Fruit fly (Drosophila melanogaster): Measurements from ENCODE around the gene Mat89Ba.

Gene Mat89Ba

dm6 chr3R:16224415-16225165, 47.6 kb downstream of the Mat89Ba start (continued):
- TF ChIP-seq CG6808 (GFP tag; optimal IDR thresholded peaks at IDR 0.05) (peak; percentile 97), CG3032 (tag; optimal IDR thresholded peaks at IDR 0.05) (peak; percentile 98), spab (GFP tag; optimal IDR thresholded peaks at IDR 0.05) (peak; percentile 97), fkh (GFP tag; optimal IDR thresholded peaks at IDR 0.05) (peak; percentile 78), Hr4 (GFP tag; optimal IDR thresholded peaks at IDR 0.05) (peak; percentile 98), Sox102F (GFP tag; optimal IDR thresholded peaks at IDR 0.05) (peak; percentile 83), topi (GFP tag; optimal IDR thresholded peaks at IDR 0.05) (peak; percentile 91), CG8632 (GFP tag; optimal IDR thresholded peaks at IDR 0.05) (peak; percentile 94), CG8319 (GFP tag; optimal IDR thresholded peaks at IDR 0.05) (peak; percentile 84), ss (GFP tag; optimal IDR thresholded peaks at IDR 0.05) (peak; percentile 97 to 98), Eip93F (GFP tag; optimal IDR thresholded peaks at IDR 0.05) (no peak), dac (GFP tag; optimal IDR thresholded peaks at IDR 0.05) (peak; percentile 81), Sox14 (GFP tag; optimal IDR thresholded peaks at IDR 0.05) (peak; percentile 96), CG6854 (GFP tag; optimal IDR thresholded peaks at IDR 0.05) (peak; percentile 61), CG15336 (GFP tag; IDR thresholded peaks at IDR 0.05) (no peak), net (GFP tag; optimal IDR thresholded peaks at IDR 0.05) (peak; percentile 96), Sox15 (GFP tag; optimal IDR thresholded peaks at IDR 0.05) (peak; percentile 80), CG1621 (tag; optimal IDR thresholded peaks at IDR 0.05) (peak; percentile 96), Blimp-1 (GFP tag; optimal IDR thresholded peaks at IDR 0.05) (peak; percentile 51), CG7368 (GFP tag; optimal IDR thresholded peaks at IDR 0.05) (peak; percentile 90), CG10669 (GFP tag; optimal IDR thresholded peaks at IDR 0.05) (peak; percentile 98), acj6 (GFP tag; optimal IDR thresholded peaks at IDR 0.05) (peak; percentile 94), achi (GFP tag; optimal IDR thresholded peaks at IDR 0.05) (peak; percentile 96), pdm3 (GFP tag; optimal IDR thresholded peaks at IDR 0.05) (peak; percentile 97), CG8119 (GFP tag; IDR thresholded peaks at IDR 0.05) (no peak), CG6163 (GFP tag; IDR thresholded peaks at IDR 0.05) (no peak), Ets96B (tag; optimal IDR thresholded peaks at IDR 0.05) (peak; percentile 99), fd85E (GFP tag; optimal IDR thresholded peaks at IDR 0.05) (peak; percentile 93), Lpt (GFP tag; optimal IDR thresholded peaks at IDR 0.05) (peak; percentile 96), Ets21C (GFP tag; optimal IDR thresholded peaks at IDR 0.05) (peak; percentile 81)

dm6 chr3R:16223252-16224037, 48.8 kb downstream of the Mat89Ba start:
- TF ChIP-seq Hr39 (GFP tag; optimal IDR thresholded peaks at IDR 0.05) (no peak), pdm3 (GFP tag; optimal IDR thresholded peaks at IDR 0.05) (peak; percentile 62), Sox15 (GFP tag; optimal IDR thresholded peaks at IDR 0.05) (no peak), lz (GFP tag; optimal IDR thresholded peaks at IDR 0.05) (peak; percentile 3), CG3032 (tag; optimal IDR thresholded peaks at IDR 0.05) (peak; percentile 87), CG6854 (GFP tag; optimal IDR thresholded peaks at IDR 0.05) (no peak), CG6276 (GFP tag; optimal IDR thresholded peaks at IDR 0.05) (peak; percentile 78), svp (GFP tag) (peak; percentile 74), CG6808 (GFP tag; optimal IDR thresholded peaks at IDR 0.05) (peak; percentile 74), Lpt (GFP tag; optimal IDR thresholded peaks at IDR 0.05) (peak; percentile 70), CG9139 (GFP tag; optimal IDR thresholded peaks at IDR 0.05) (peak; percentile 39), Eip75B (GFP tag; optimal IDR thresholded peaks at IDR 0.05) (peak; percentile 60), CG10669 (GFP tag; optimal IDR thresholded peaks at IDR 0.05) (peak; percentile 79), Ets21C (GFP tag; optimal IDR thresholded peaks at IDR 0.05) (no peak), CG3919 (GFP tag; optimal IDR thresholded peaks at IDR 0.05) (peak; percentile 74), CG6792 (GFP tag; optimal IDR thresholded peaks at IDR 0.05) (peak; percentile 38), CG15336 (GFP tag; IDR thresholded peaks at IDR 0.05) (no peak; the same call in 1 of the 2 replicates), CG11294 (GFP tag; IDR thresholded peaks at IDR 0.05) (no peak), vri (GFP tag; optimal IDR thresholded peaks at IDR 0.05) (no peak), CG11762 (GFP tag; optimal IDR thresholded peaks at IDR 0.05; ENCODE audit: insufficient read depth) (peak; percentile 82), topi (GFP tag; optimal IDR thresholded peaks at IDR 0.05) (peak; percentile 48), Hr38 (GFP tag; optimal IDR thresholded peaks at IDR 0.05) (no peak), achi (GFP tag; optimal IDR thresholded peaks at IDR 0.05) (peak; percentile 73), cyc (GFP tag; optimal IDR thresholded peaks at IDR 0.05) (peak; percentile 19), Blimp-1 (GFP tag; optimal IDR thresholded peaks at IDR 0.05) (no peak), Gug (GFP tag; IDR thresholded peaks at IDR 0.05) (no peak), Hr4 (GFP tag; optimal IDR thresholded peaks at IDR 0.05) (peak; percentile 78), Eip93F (GFP tag; optimal IDR thresholded peaks at IDR 0.05) (no peak), eg (GFP tag; IDR thresholded peaks at IDR 0.05) (peak; percentile 4; the same call in 1 of the 3 replicates), salr (GFP tag; optimal IDR thresholded peaks at IDR 0.05) (peak in 1 of 2 experiments; percentile 89)
